Fruit fly (Drosophila melanogaster) whole organism, embryonic: ENCODE measurements around the gene srl.
A peak's percentile ranks its signal among the peaks of the same experiment; 100 is the strongest.

Source experiments
- Blimp-1 ChIP-seq: fragments of 200-800 bp; sonication (Bioruptor generic); optimal IDR thresholded peaks from 3 replicates; lab custom pipeline; 2018; ENCODE audit warnings: missing biosample characterization, missing genetic modification characterization, mild to moderate bottlenecking, moderate library complexity, missing genetic modification reagents
- CG10267 ChIP-seq: fragments of 200-800 bp; sonication (Bioruptor generic); optimal IDR thresholded peaks from 2 replicates; lab custom pipeline; 2018; ENCODE audit warnings: missing biosample characterization, mild to moderate bottlenecking, missing genetic modification characterization, moderate library complexity
- CG10543 ChIP-seq: fragments of 200-800 bp; sonication (Bioruptor generic); optimal IDR thresholded peaks from 3 replicates; lab custom pipeline; 2017; ENCODE audit warnings: missing biosample characterization, mild to moderate bottlenecking, missing genetic modification characterization, moderate library complexity
- CG11093 ChIP-seq: fragments of 200-800 bp; sonication (Bioruptor generic); IDR thresholded peaks from 3 replicates; pipeline ENCODE4 v1.3.6; 2022; ENCODE audit warnings: missing biosample characterization, missing genetic modification characterization
- CG11456 ChIP-seq: fragments of 200-800 bp; sonication (Bioruptor generic); IDR thresholded peaks from 3 replicates; pipeline ENCODE4 v1.3.6; 2022; ENCODE audit warnings: missing biosample characterization, missing genetic modification characterization
- CG11696 ChIP-seq: fragments of 200-800 bp; sonication (Bioruptor generic); IDR thresholded peaks from 2 replicates; pipeline ENCODE4 v1.3.6; 2022; ENCODE audit warnings: missing biosample characterization, missing genetic modification characterization
- CG12659 ChIP-seq: fragments of 200-800 bp; sonication (Bioruptor generic); optimal IDR thresholded peaks from 3 replicates; lab custom pipeline; 2017; ENCODE audit warnings: mild to moderate bottlenecking, missing biosample characterization, missing genetic modification reagents, missing genetic modification characterization
- CG12769 ChIP-seq: fragments of 200-800 bp; sonication (Bioruptor generic); optimal IDR thresholded peaks from 2 replicates; lab custom pipeline; 2019; ENCODE audit warnings: missing biosample characterization, mild to moderate bottlenecking, missing genetic modification characterization, moderate library complexity
- CG18599 ChIP-seq: fragments of 200-800 bp; sonication (Bioruptor generic); optimal IDR thresholded peaks from 3 replicates; lab custom pipeline; 2017; ENCODE audit warnings: missing biosample characterization, missing genetic modification characterization, mild to moderate bottlenecking, moderate library complexity, missing genetic modification reagents
- CG2199 ChIP-seq: fragments of 200-800 bp; sonication (Bioruptor generic); IDR thresholded peaks from 3 replicates; pipeline ENCODE4 v1.3.6; 2022; ENCODE audit warnings: missing biosample characterization, missing genetic modification characterization
- CG3163 ChIP-seq: fragments of 200-800 bp; sonication (Bioruptor generic); optimal IDR thresholded peaks from 3 replicates; lab custom pipeline; 2016; ENCODE audit warnings: missing biosample characterization, missing genetic modification characterization
- CG4707 ChIP-seq: fragments of 200-800 bp; sonication (Bioruptor generic); optimal IDR thresholded peaks from 2 replicates; lab custom pipeline; 2018; ENCODE audit warnings: missing biosample characterization, mild to moderate bottlenecking, missing genetic modification characterization, moderate library complexity
- CG5180 ChIP-seq: fragments of 200-800 bp; sonication (Bioruptor generic); optimal IDR thresholded peaks from 3 replicates; lab custom pipeline; 2017; ENCODE audit warnings: missing biosample characterization, missing genetic modification characterization, mild to moderate bottlenecking, moderate library complexity, missing genetic modification reagents
- CG6175 ChIP-seq: fragments of 200-800 bp; sonication (Bioruptor generic); IDR thresholded peaks from 3 replicates; pipeline ENCODE4 v1.3.6; 2022; ENCODE audit warnings: missing biosample characterization, missing genetic modification characterization
- Dbx ChIP-seq: fragments of 200-800 bp; sonication (Bioruptor generic); IDR thresholded peaks from 3 replicates; pipeline ENCODE4 v1.3.6; 2022; ENCODE audit warnings: missing biosample characterization, missing genetic modification characterization
- Ets65A ChIP-seq: fragments of 200-800 bp; sonication (Bioruptor generic); peaks from one replicate; lab custom pipeline; 2016; ENCODE audit warnings: missing biosample characterization, missing genetic modification characterization
- HLH3B ChIP-seq: fragments of 200-800 bp; sonication (Bioruptor generic); IDR thresholded peaks from 2 replicates; pipeline ENCODE4 v1.3.6; 2022; ENCODE audit warnings: missing biosample characterization, missing genetic modification characterization
- HmgZ ChIP-seq: fragments of 200-800 bp; sonication (Bioruptor generic); optimal IDR thresholded peaks from 2 replicates; lab custom pipeline; 2018; ENCODE audit warnings: missing biosample characterization, mild to moderate bottlenecking, missing genetic modification characterization
- Hr3 ChIP-seq: fragments of 200-800 bp; sonication (Bioruptor generic); optimal IDR thresholded peaks from 3 replicates; lab custom pipeline; 2016; ENCODE audit warnings: missing biosample characterization, missing genetic modification characterization
- Hr78 ChIP-seq, 2 experiments: fragments of 200-800 bp in 1 of 2; fragments of >200 bp in 1 of 2; sonication (Bioruptor generic) in 1 of 2; optimal IDR thresholded peaks; 2 replicates each; lab custom pipeline; 2017 to 2019; ENCODE audit warnings: missing biosample characterization in 2 of 2, missing genetic modification characterization in 2 of 2, mild to moderate bottlenecking in 1 of 2, moderate library complexity in 1 of 2
- Pdp1 ChIP-seq, 2 experiments: fragments of 200-800 bp; sonication (Bioruptor generic); optimal IDR thresholded peaks; 3 replicates each; lab custom pipeline; 2016; ENCODE audit warnings: missing biosample characterization in 2 of 2, missing genetic modification characterization in 2 of 2, mild to moderate bottlenecking in 1 of 2, moderate library complexity in 1 of 2
- Tbp ChIP-seq: fragments of >200 bp; optimal IDR thresholded peaks from 2 replicates; lab custom pipeline; 2018; ENCODE audit warnings: missing biosample characterization, missing genetic modification characterization
- cg ChIP-seq: fragments of 200-800 bp; sonication (Bioruptor generic); optimal IDR thresholded peaks from 3 replicates; lab custom pipeline; 2019; ENCODE audit warnings: missing biosample characterization, mild to moderate bottlenecking, missing genetic modification characterization, moderate library complexity
- chinmo ChIP-seq: fragments of 200-800 bp; sonication (Bioruptor generic); IDR thresholded peaks from 4 replicates; pipeline ENCODE4 v1.3.6; 2022; ENCODE audit warnings: missing biosample characterization, missing genetic modification characterization; ENCODE audit not compliant: partially characterized antibody
- chm ChIP-seq: fragments of 200-800 bp; sonication (Bioruptor generic); IDR thresholded peaks from 2 replicates; pipeline ENCODE4 v1.3.6; 2022; ENCODE audit warnings: missing biosample characterization, missing genetic modification characterization
- croc ChIP-seq: fragments of 200-800 bp; sonication (Bioruptor generic); conservative IDR thresholded peaks from 3 replicates; pipeline ENCODE4 v1.3.6; 2022; ENCODE audit warnings: missing biosample characterization, missing genetic modification characterization
- cwo ChIP-seq: fragments of 200-800 bp; sonication (Bioruptor generic); optimal IDR thresholded peaks from 3 replicates; lab custom pipeline; 2017; ENCODE audit warnings: missing biosample characterization, missing genetic modification characterization, mild to moderate bottlenecking, moderate library complexity, missing genetic modification reagents
- gcm ChIP-seq: fragments of 200-800 bp; sonication (Bioruptor generic); optimal IDR thresholded peaks from 2 replicates; lab custom pipeline; 2019; ENCODE audit warnings: missing biosample characterization, mild to moderate bottlenecking, missing genetic modification characterization, moderate library complexity
- gem ChIP-seq: fragments of 200-800 bp; sonication (Bioruptor generic); optimal IDR thresholded peaks from 2 replicates; lab custom pipeline; 2019; ENCODE audit warnings: missing biosample characterization, mild to moderate bottlenecking, missing genetic modification characterization, moderate library complexity
- gsb ChIP-seq: fragments of 200-800 bp; sonication (Bioruptor generic); IDR thresholded peaks from 2 replicates; pipeline ENCODE4 v1.3.6; 2022; ENCODE audit warnings: missing biosample characterization, missing genetic modification characterization
- inv ChIP-seq: fragments of 200-800 bp; sonication (Bioruptor generic); IDR thresholded peaks from 2 replicates; pipeline ENCODE4 v1.3.6; 2022; ENCODE audit warnings: missing biosample characterization, missing genetic modification characterization; ENCODE audit not compliant: partially characterized antibody
- kay ChIP-seq: fragments of 200-800 bp; sonication (Bioruptor generic); optimal IDR thresholded peaks from 2 replicates; lab custom pipeline; 2016; ENCODE audit warnings: missing biosample characterization, missing genetic modification characterization
- lilli ChIP-seq: fragments of 200-800 bp; sonication (Bioruptor generic); optimal IDR thresholded peaks from 3 replicates; lab custom pipeline; 2016; ENCODE audit warnings: missing biosample characterization, missing genetic modification characterization
- mirr ChIP-seq: fragments of 200-800 bp; sonication (Bioruptor generic); optimal IDR thresholded peaks from 3 replicates; lab custom pipeline; 2018; ENCODE audit warnings: missing biosample characterization, mild to moderate bottlenecking, missing genetic modification characterization
- nom ChIP-seq: fragments of 200-800 bp; sonication (Bioruptor generic); optimal IDR thresholded peaks from 2 replicates; lab custom pipeline; 2017; ENCODE audit warnings: missing biosample characterization, missing genetic modification characterization, mild to moderate bottlenecking, moderate library complexity, missing genetic modification reagents
- prd ChIP-seq, 3 experiments: fragments of >200 bp in 2 of 3; fragments of 200-800 bp in 1 of 3; sonication (Bioruptor generic) in 1 of 3; optimal IDR thresholded peaks in 2 of 3; IDR thresholded peaks in 1 of 3; 2 replicates in 2 of 3; 3 replicates in 1 of 3; pipeline versions ENCODE4 v1.3.6 to Lab custom; 2017 to 2022; ENCODE audit warnings: missing biosample characterization in 1 of 3, missing genetic modification characterization in 1 of 3
- sd ChIP-seq: fragments of 200-800 bp; sonication (Bioruptor generic); optimal IDR thresholded peaks from 3 replicates; lab custom pipeline; 2018; ENCODE audit warnings: missing biosample characterization, mild to moderate bottlenecking, missing genetic modification characterization, moderate library complexity
- sug ChIP-seq: fragments of 200-800 bp; optimal IDR thresholded peaks from 2 replicates; lab custom pipeline; 2019; ENCODE audit warnings: missing biosample characterization, mild to moderate bottlenecking, missing genetic modification characterization, moderate library complexity
- vnd ChIP-seq: fragments of 200-800 bp; sonication (Bioruptor generic); IDR thresholded peaks from 3 replicates; pipeline ENCODE4 v1.3.6; 2022; ENCODE audit warnings: missing biosample characterization, missing genetic modification characterization; ENCODE audit not compliant: partially characterized antibody
- vvl ChIP-seq: fragments of 200-800 bp; sonication (Bioruptor generic); IDR thresholded peaks from 2 replicates; pipeline ENCODE4 v1.3.6; 2022; ENCODE audit warnings: missing biosample characterization, missing genetic modification characterization
- zen2 ChIP-seq: fragments of 200-800 bp; sonication (Bioruptor generic); IDR thresholded peaks from 3 replicates; pipeline ENCODE4 v1.3.6; 2022; ENCODE audit warnings: missing biosample characterization, missing genetic modification characterization; ENCODE audit not compliant: partially characterized antibody

srl gene

DNA sequence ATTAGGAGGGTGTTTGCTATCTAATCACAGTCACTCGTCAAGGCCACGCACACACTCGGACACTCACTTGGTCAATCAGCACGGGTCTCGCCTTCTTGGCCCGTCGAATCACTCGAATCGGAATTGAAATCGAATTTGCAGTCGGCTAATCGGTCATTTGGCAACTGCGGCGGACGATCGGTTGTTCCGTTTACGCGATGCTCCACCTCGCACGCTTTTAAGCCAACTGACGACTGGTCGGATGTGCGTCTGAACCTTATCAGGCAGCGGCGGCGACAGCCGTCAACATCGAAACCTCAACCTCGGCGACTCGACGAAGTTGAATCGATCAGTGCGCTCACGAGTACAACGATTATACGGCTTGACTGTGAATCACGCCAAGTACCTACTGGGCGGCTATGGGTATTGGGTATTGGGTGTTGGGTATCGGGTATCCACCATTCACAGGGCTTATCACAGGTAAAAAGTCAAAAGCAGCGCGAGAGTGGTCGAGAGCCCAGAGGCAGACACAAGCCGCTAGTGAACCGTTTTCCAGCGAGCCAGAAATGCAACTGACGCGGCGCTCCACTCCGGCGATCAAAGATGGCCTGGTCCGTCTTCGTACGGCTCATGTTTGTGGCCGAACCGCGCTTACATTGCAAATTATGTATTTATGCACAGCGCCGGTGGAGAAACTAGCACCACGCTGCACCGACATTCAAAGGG lies 42.1 kb upstream of the srl start (continued):
- TF ChIP-seq sug (tag; lab: Kevin White, UChicago) (peak; percentile 85), prd (optimal IDR thresholded peaks at IDR 0.05; lab: Kevin White, UChicago) (no peak), prd (GFP tag; IDR thresholded peaks at IDR 0.05; lab: Robert Waterston, UW) (no peak), HmgZ (tag; lab: Kevin White, UChicago) (peak; percentile 36), gem (no peak), cg (peak; percentile 6), CG10543 (GFP tag; lab: Kevin White, UChicago) (peak; percentile 93), gcm (GFP tag; lab: Kevin White, UChicago) (no peak), CG11696 (0 out of 2 replicates have a peak, but pooled peaks have one; percentile 22), Hr78 (GFP tag; optimal IDR thresholded peaks at IDR 0.05; lab: Kevin White, UChicago) (peak in 1 of 2 experiments; percentile 69), CG5180 (GFP tag; lab: Kevin White, UChicago) (peak; percentile 63), chinmo (GFP tag; lab: Robert Waterston, UW) (peak; percentile 81; the same call in 3 of the 4 replicates), croc (GFP tag; lab: Robert Waterston, UW) (no peak), mirr (GFP tag; lab: Kevin White, UChicago) (peak; percentile 74), CG3163 (GFP tag; lab: Kevin White, UChicago) (peak; percentile 34), CG6175 (0 out of 3 replicates have a peak, but pooled peaks have one; percentile 56), CG18599 (GFP tag; lab: Kevin White, UChicago) (peak; percentile 43), lilli (GFP tag; lab: Kevin White, UChicago) (peak; percentile 8), vvl (GFP tag; lab: Robert Waterston, UW) (0 out of 2 replicates have a peak, but pooled peaks have one; percentile 19), CG12769 (peak; percentile 40), cwo (GFP tag; lab: Kevin White, UChicago) (peak; percentile 96), zen2 (GFP tag; lab: Robert Waterston, UW) (0 out of 3 replicates have a peak, but pooled peaks have one; percentile 28), CG12659 (no peak), kay (peak; percentile 41), Tbp (no peak), CG10267 (no peak), Dbx (GFP tag; lab: Robert Waterston, UW) (peak; percentile 50; the same call in 1 of the 3 replicates), CG11456 (GFP tag; lab: Robert Waterston, UW) (0 out of 3 replicates have a peak, but pooled peaks have one; percentile 61)
- TF ChIP-seq, all 482 proteins: peak for 71

DNA sequence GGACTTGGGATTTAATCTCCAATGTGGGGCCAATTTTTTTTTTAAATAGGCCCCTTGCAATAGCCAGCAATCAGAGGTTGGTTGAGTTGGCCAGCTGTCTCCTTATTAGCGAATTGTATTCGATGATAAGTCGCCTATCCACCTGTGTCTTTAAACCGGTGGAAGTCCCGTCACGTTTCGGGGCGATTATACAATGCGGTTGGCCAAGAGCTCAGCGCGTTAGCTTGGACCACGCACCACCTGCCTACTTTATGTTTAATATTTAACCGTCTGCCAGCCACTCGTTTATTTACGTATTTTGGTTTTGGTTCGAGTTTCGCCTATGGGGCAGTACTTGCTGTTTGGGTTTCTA lies 41.5 kb upstream of the srl start:
- TF ChIP-seq CG2199 (GFP tag; lab: Robert Waterston, UW) = no peak
- peak in 1 of 2 experiments; percentile 92 for TF ChIP-seq Pdp1 (GFP tag; optimal IDR thresholded peaks at IDR 0.05; lab: Kevin White, UChicago)

DNA sequence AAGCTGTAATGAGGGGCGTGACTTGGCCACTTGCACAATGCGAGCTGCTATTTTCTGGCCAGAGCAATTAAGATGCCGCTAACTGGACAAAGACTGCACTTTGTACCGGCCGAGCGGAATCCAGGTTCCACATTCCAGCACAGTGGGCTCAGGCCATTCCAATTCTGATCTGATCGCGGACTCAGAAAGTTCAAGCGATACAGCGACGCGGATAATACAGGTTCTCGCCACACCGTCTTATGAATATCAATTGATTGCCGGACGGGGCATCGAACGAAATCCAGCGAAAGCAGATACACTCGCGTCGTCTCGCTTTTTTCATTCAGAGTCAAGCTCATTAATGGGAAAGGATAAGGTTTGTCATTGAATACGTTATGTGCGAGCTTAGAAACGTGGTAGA lies 39.8 kb upstream of the srl start:
- no peak for TF ChIP-seq chm (GFP tag; lab: Robert Waterston, UW)
- no peak for TF ChIP-seq CG12769
- peak; percentile 77 for TF ChIP-seq Ets65A (GFP tag; lab: Kevin White, UChicago)
- no peak for TF ChIP-seq gsb (GFP tag; lab: Robert Waterston, UW)
- TF ChIP-seq nom (GFP tag; lab: Kevin White, UChicago) = peak; percentile 84
- no peak for TF ChIP-seq Hr3 (GFP tag; lab: Kevin White, UChicago)
- peak; percentile 91 for TF ChIP-seq sd (tag; lab: Kevin White, UChicago)
- TF ChIP-seq HLH3B (GFP tag; lab: Robert Waterston, UW) = no peak
- TF ChIP-seq Blimp-1 = peak; percentile 28
- TF ChIP-seq chinmo (GFP tag; lab: Robert Waterston, UW) = 0 out of 4 replicates have a peak, but pooled peaks have one; percentile 16
- TF ChIP-seq CG11093 (GFP tag; lab: Robert Waterston, UW) = no peak
- peak; percentile 31; the same call in 1 of the 2 replicates for TF ChIP-seq vvl (GFP tag; lab: Robert Waterston, UW)
- TF ChIP-seq vnd (GFP tag; lab: Robert Waterston, UW) = no peak
- no peak for TF ChIP-seq CG4707 (GFP tag; lab: Kevin White, UChicago)
- no peak for TF ChIP-seq inv (GFP tag; lab: Robert Waterston, UW)
